Worm (Caenorhabditis elegans): ENCODE data around the gene F15B9.11.

F15B9.11 gene

DNA sequence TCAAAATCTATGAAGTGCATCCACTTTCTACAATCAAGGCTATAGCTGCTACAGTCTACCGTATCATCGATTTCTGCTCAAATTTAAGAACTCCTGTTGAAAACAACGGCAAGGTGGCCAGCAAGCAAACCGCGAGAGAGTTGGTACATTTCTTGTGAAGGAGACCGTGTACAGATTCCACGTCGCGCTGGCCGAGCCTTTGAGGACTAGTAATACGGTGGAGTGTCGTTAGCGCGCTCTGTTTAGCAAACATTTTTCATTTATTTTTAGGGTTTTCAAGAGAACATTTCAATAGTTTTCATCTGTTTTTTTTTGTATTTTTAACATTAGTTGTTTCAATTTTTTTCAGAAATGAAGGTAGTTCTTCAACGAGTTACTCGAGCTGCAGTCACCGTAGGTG lies 40.4 kb downstream of the F15B9.11 start, which contains the start of gene pqn-68:
Gene pqn-68, plus strand, starts transcription at position 350 of the 400 bp plus-strand sequence.
- TF ChIP-seq tra-4 (tag; optimal IDR thresholded peaks at IDR 0.05) (no peak), hnd-1 (tag; optimal IDR thresholded peaks at IDR 0.05) (no peak), ceh-36 (tag; optimal IDR thresholded peaks at IDR 0.05) (no peak), aly-1 (tag; optimal IDR thresholded peaks at IDR 0.05) (no peak), hmg-4 (GFP tag; optimal IDR thresholded peaks at IDR 0.05) (no peak), F13C5.2 (tag; optimal IDR thresholded peaks at IDR 0.05) (no peak), sea-1 (GFP tag; conservative IDR thresholded peaks at IDR 0.05) (no peak), ceh-13 (GFP tag; optimal IDR thresholded peaks at IDR 0.05) (no peak), tbx-37 (GFP tag; conservative IDR thresholded peaks at IDR 0.05) (no peak; the same call in 1 of the 2 replicates), tbx-11 (GFP tag; IDR thresholded peaks at IDR 0.05) (no peak), hmbx-1 (tag; optimal IDR thresholded peaks at IDR 0.05) (no peak), pes-1 (GFP tag; IDR thresholded peaks at IDR 0.05) (no peak), ama-1 (optimal IDR thresholded peaks at IDR 0.05) (no peak), B0310.2 (tag; optimal IDR thresholded peaks at IDR 0.05) (no peak), scrt-1 (GFP tag; IDR thresholded peaks at IDR 0.05) (no peak), flt-1 (GFP tag; IDR thresholded peaks at IDR 0.05) (no peak), ets-7 (tag; optimal IDR thresholded peaks at IDR 0.05) (no peak)

DNA sequence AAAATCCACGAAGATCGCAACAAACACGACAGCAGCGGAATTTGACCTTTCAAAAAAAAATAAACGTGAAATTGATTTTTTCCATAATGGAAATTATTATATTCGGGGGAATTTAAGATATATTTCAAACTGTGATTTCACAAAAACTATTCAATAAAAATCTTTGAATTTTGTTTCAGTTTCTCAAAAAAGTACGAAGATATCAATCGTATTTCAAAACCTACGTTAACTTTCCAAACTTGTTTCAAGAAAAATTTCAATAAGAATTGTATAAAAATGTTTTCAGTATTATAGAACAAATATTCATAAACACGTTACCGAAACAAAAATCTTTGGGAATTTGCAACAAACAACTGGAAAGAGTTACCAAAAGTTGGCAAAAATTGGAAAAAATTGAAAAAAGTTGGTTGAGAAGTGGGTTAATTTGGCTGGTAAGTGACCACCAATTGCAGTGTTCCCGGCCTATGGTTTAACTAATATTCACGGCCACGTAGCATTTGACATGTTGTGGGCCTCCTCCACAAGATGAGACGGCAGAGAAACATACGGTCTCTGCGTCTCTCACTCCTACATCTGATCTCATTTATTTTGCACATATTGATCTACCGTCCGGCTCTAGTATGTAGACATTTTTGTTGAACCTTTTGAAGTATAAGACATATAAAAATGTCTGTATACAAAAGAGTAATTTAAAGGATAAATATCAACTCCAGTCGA lies 41.7 kb downstream of the F15B9.11 start, which contains the start of the genes T16G1.9 and T16G1.18:
Gene T16G1.9, minus strand, starts transcription at position 51 of the 717 bp plus-strand sequence.
Gene T16G1.18, plus strand, starts transcription at position 493 of the 717 bp plus-strand sequence.
- no peak for TF ChIP-seq tra-4 (tag; optimal IDR thresholded peaks at IDR 0.05)
- TF ChIP-seq hnd-1 (tag; optimal IDR thresholded peaks at IDR 0.05), result no peak
- peak; percentile 56 for TF ChIP-seq F13C5.2 (tag; optimal IDR thresholded peaks at IDR 0.05)

- TF ChIP-seq ama-1 (optimal IDR thresholded peaks at IDR 0.05), result no peak
- no peak for TF ChIP-seq F13C5.2 (tag; optimal IDR thresholded peaks at IDR 0.05)
- no peak for TF ChIP-seq aly-1 (tag; optimal IDR thresholded peaks at IDR 0.05)
- TF ChIP-seq B0310.2 (tag; optimal IDR thresholded peaks at IDR 0.05), result no peak
- no peak for TF ChIP-seq tbx-37 (GFP tag; conservative IDR thresholded peaks at IDR 0.05)
- TF ChIP-seq scrt-1 (GFP tag; IDR thresholded peaks at IDR 0.05), result no peak
- TF ChIP-seq tbx-11 (GFP tag; IDR thresholded peaks at IDR 0.05), result no peak
- TF ChIP-seq hmbx-1 (tag; optimal IDR thresholded peaks at IDR 0.05), result no peak
- no peak for TF ChIP-seq hnd-1 (tag; optimal IDR thresholded peaks at IDR 0.05)
- no peak for TF ChIP-seq tra-4 (tag; optimal IDR thresholded peaks at IDR 0.05)
- TF ChIP-seq ets-7 (tag; optimal IDR thresholded peaks at IDR 0.05), result no peak
- TF ChIP-seq pes-1 (GFP tag; IDR thresholded peaks at IDR 0.05), result no peak
- no peak for TF ChIP-seq ceh-36 (tag; optimal IDR thresholded peaks at IDR 0.05)
Measured at ce11 chrV:12949607-12950006, 43.1 kb downstream of the F15B9.11 start, which contains the start of gene T16G1.13. Gene T16G1.13 (plus strand): TSS chrV:12949907.

- TF ChIP-seq tbx-11 (GFP tag; IDR thresholded peaks at IDR 0.05) (no peak), B0310.2 (tag; optimal IDR thresholded peaks at IDR 0.05) (no peak), ets-7 (tag; optimal IDR thresholded peaks at IDR 0.05) (no peak), F13C5.2 (tag; optimal IDR thresholded peaks at IDR 0.05) (no peak), aly-1 (tag; optimal IDR thresholded peaks at IDR 0.05) (no peak), scrt-1 (GFP tag; IDR thresholded peaks at IDR 0.05) (no peak), ceh-13 (GFP tag; optimal IDR thresholded peaks at IDR 0.05) (no peak), ceh-36 (tag; optimal IDR thresholded peaks at IDR 0.05) (no peak), flt-1 (GFP tag; IDR thresholded peaks at IDR 0.05) (no peak), tbx-37 (GFP tag; conservative IDR thresholded peaks at IDR 0.05) (no peak), hnd-1 (tag; optimal IDR thresholded peaks at IDR 0.05) (no peak), pes-1 (GFP tag; IDR thresholded peaks at IDR 0.05) (no peak), tra-4 (tag; optimal IDR thresholded peaks at IDR 0.05) (no peak)
Measured at ce11 chrV:12944775-12945174, 47.9 kb downstream of the F15B9.11 start, which contains the start of gene grl-2. Gene grl-2 (plus strand): TSS chrV:12945075.

ce11 chrV:12944229-12944628 lies 48.5 kb downstream of the F15B9.11 start, which contains the start of gene T16G1.3:
Gene T16G1.3 (minus strand): TSS chrV:12944329.
- TF ChIP-seq aly-1 (tag; optimal IDR thresholded peaks at IDR 0.05) (no peak), ets-7 (tag; optimal IDR thresholded peaks at IDR 0.05) (no peak), hnd-1 (tag; optimal IDR thresholded peaks at IDR 0.05) (no peak), pes-1 (GFP tag; IDR thresholded peaks at IDR 0.05) (no peak), hmg-4 (GFP tag; optimal IDR thresholded peaks at IDR 0.05) (no peak), ama-1 (optimal IDR thresholded peaks at IDR 0.05) (no peak)

- TF ChIP-seq tbx-11 (GFP tag; IDR thresholded peaks at IDR 0.05) (no peak), hmbx-1 (tag; optimal IDR thresholded peaks at IDR 0.05) (no peak), scrt-1 (GFP tag; IDR thresholded peaks at IDR 0.05) (no peak), ets-7 (tag; optimal IDR thresholded peaks at IDR 0.05) (no peak), ama-1 (optimal IDR thresholded peaks at IDR 0.05) (no peak), aly-1 (tag; optimal IDR thresholded peaks at IDR 0.05) (no peak), F13C5.2 (tag; optimal IDR thresholded peaks at IDR 0.05) (no peak), hnd-1 (tag; optimal IDR thresholded peaks at IDR 0.05) (no peak), tra-4 (tag; optimal IDR thresholded peaks at IDR 0.05) (no peak), sea-1 (GFP tag; conservative IDR thresholded peaks at IDR 0.05) (no peak), pes-1 (GFP tag; IDR thresholded peaks at IDR 0.05) (no peak)
Measured at ce11 chrV:12943399-12943798, 49.3 kb downstream of the F15B9.11 start.
